Fruit fly (Drosophila melanogaster): ENCODE data around the gene CG9592.

The CG9592 gene

dm6 chr3L:14509981-14510380, 7.6 kb upstream of the CG9592 start:
- no peak for TF ChIP-seq toe (GFP tag; optimal IDR thresholded peaks at IDR 0.05)
- TF ChIP-seq CG12768 (GFP tag; optimal IDR thresholded peaks at IDR 0.05) = peak; percentile 81
- peak; percentile 69 for TF ChIP-seq CG33017 (tag; optimal IDR thresholded peaks at IDR 0.05)
- TF ChIP-seq CG11617 (GFP tag; optimal IDR thresholded peaks at IDR 0.05) = peak; percentile 70
- TF ChIP-seq kay (GFP tag; ENCODE audit: borderline replicate concordance) = peak; percentile 49
- no peak for TF ChIP-seq pad (GFP tag; optimal IDR thresholded peaks at IDR 0.05)
- peak; percentile 39 for TF ChIP-seq ovo (GFP tag; optimal IDR thresholded peaks at IDR 0.05)
- peak; percentile 59 for TF ChIP-seq Hr96 (GFP tag; optimal IDR thresholded peaks at IDR 0.05)
- peak; percentile 96 for TF ChIP-seq cic (GFP tag; optimal IDR thresholded peaks at IDR 0.05)
- peak; percentile 43 for TF ChIP-seq tj (GFP tag; optimal IDR thresholded peaks at IDR 0.05)
- peak; percentile 55 for TF ChIP-seq CG7101 (tag; optimal IDR thresholded peaks at IDR 0.05)
- TF ChIP-seq CG5204 (GFP tag; optimal IDR thresholded peaks at IDR 0.05) = peak; percentile 16
- TF ChIP-seq cnc (optimal IDR thresholded peaks at IDR 0.05) = no peak
- no peak for TF ChIP-seq Clk (GFP tag; optimal IDR thresholded peaks at IDR 0.05)
- peak; percentile 84 for TF ChIP-seq Mnt (GFP tag; optimal IDR thresholded peaks at IDR 0.05)
- peak; percentile 55 for TF ChIP-seq CG7045 (GFP tag; optimal IDR thresholded peaks at IDR 0.05)

dm6 chr3L:14513286-14513685, 4.3 kb upstream of the CG9592 start:
- no peak for TF ChIP-seq Crg-1 (GFP tag; optimal IDR thresholded peaks at IDR 0.05)
- no peak for TF ChIP-seq toe (GFP tag; optimal IDR thresholded peaks at IDR 0.05)
- TF ChIP-seq pad (GFP tag; optimal IDR thresholded peaks at IDR 0.05) = no peak
- no peak for TF ChIP-seq CG12768 (GFP tag; optimal IDR thresholded peaks at IDR 0.05)
- no peak for TF ChIP-seq Hr96 (GFP tag; optimal IDR thresholded peaks at IDR 0.05)
- TF ChIP-seq CG33017 (tag; optimal IDR thresholded peaks at IDR 0.05) = no peak
- no peak for TF ChIP-seq CG11617 (GFP tag; optimal IDR thresholded peaks at IDR 0.05)
- TF ChIP-seq kay (GFP tag; ENCODE audit: borderline replicate concordance) = no peak

dm6 chr3L:14515690-14516089, 1.9 kb upstream of the CG9592 start:
- TF ChIP-seq toe (GFP tag; optimal IDR thresholded peaks at IDR 0.05) (no peak), tj (GFP tag; optimal IDR thresholded peaks at IDR 0.05) (no peak), cic (GFP tag; optimal IDR thresholded peaks at IDR 0.05) (no peak), bab1 (GFP tag; optimal IDR thresholded peaks at IDR 0.05) (no peak), Hr96 (GFP tag; optimal IDR thresholded peaks at IDR 0.05) (no peak), CG33017 (tag; optimal IDR thresholded peaks at IDR 0.05) (no peak), CG1620 (GFP tag; optimal IDR thresholded peaks at IDR 0.05) (no peak), CG12768 (GFP tag; optimal IDR thresholded peaks at IDR 0.05) (no peak)

- no peak for TF ChIP-seq Clk (GFP tag; optimal IDR thresholded peaks at IDR 0.05)
- TF ChIP-seq tj (GFP tag; optimal IDR thresholded peaks at IDR 0.05) = no peak
- TF ChIP-seq pad (GFP tag; optimal IDR thresholded peaks at IDR 0.05) = no peak
- no peak for TF ChIP-seq CG1620 (GFP tag; optimal IDR thresholded peaks at IDR 0.05)
- TF ChIP-seq ovo (GFP tag; optimal IDR thresholded peaks at IDR 0.05) = no peak
- no peak for TF ChIP-seq CG12768 (GFP tag; optimal IDR thresholded peaks at IDR 0.05)
- TF ChIP-seq CG14711 (tag; optimal IDR thresholded peaks at IDR 0.05) = no peak
- no peak for TF ChIP-seq kay (GFP tag; ENCODE audit: borderline replicate concordance)
- TF ChIP-seq Hr96 (GFP tag; optimal IDR thresholded peaks at IDR 0.05) = no peak
- TF ChIP-seq Crg-1 (GFP tag; optimal IDR thresholded peaks at IDR 0.05) = no peak
- no peak for TF ChIP-seq CG11617 (GFP tag; optimal IDR thresholded peaks at IDR 0.05)
- no peak for TF ChIP-seq CG7101 (tag; optimal IDR thresholded peaks at IDR 0.05)
These were observed 4.0 kb downstream of the CG9592 start, which contains the start of gene CG4613 for dm6 chr3L:14521590-14521989. TSS of gene CG4613 (minus strand) at chr3L:14521690.

- TF ChIP-seq bab1 (GFP tag; optimal IDR thresholded peaks at IDR 0.05) (no peak), CG7045 (GFP tag; optimal IDR thresholded peaks at IDR 0.05) (no peak), CG14711 (tag; optimal IDR thresholded peaks at IDR 0.05) (no peak), Mnt (GFP tag; optimal IDR thresholded peaks at IDR 0.05) (no peak), CG33017 (tag; optimal IDR thresholded peaks at IDR 0.05) (no peak), toe (GFP tag; optimal IDR thresholded peaks at IDR 0.05) (no peak), kay (GFP tag; ENCODE audit: borderline replicate concordance) (no peak), CG11617 (GFP tag; optimal IDR thresholded peaks at IDR 0.05) (no peak), Hr96 (GFP tag; optimal IDR thresholded peaks at IDR 0.05) (no peak), CG7101 (tag; optimal IDR thresholded peaks at IDR 0.05) (no peak), cnc (optimal IDR thresholded peaks at IDR 0.05) (no peak), ovo (GFP tag; optimal IDR thresholded peaks at IDR 0.05) (no peak), CG12768 (GFP tag; optimal IDR thresholded peaks at IDR 0.05) (no peak)
These were observed 5.1 kb downstream of the CG9592 start for dm6 chr3L:14522483-14523362.

dm6 chr3L:14531802-14532201, 14.2 kb downstream of the CG9592 start:
- no peak for TF ChIP-seq cic (GFP tag; optimal IDR thresholded peaks at IDR 0.05)
- TF ChIP-seq CG5204 (GFP tag; optimal IDR thresholded peaks at IDR 0.05) = no peak
- no peak for TF ChIP-seq CG7045 (GFP tag; optimal IDR thresholded peaks at IDR 0.05)
- no peak for TF ChIP-seq ovo (GFP tag; optimal IDR thresholded peaks at IDR 0.05)
- TF ChIP-seq CG12768 (GFP tag; optimal IDR thresholded peaks at IDR 0.05) = no peak

dm6 chr3L:14533110-14533509, 15.5 kb downstream of the CG9592 start:
- TF ChIP-seq CG33017 (tag; optimal IDR thresholded peaks at IDR 0.05) (no peak), toe (GFP tag; optimal IDR thresholded peaks at IDR 0.05) (no peak), bab1 (GFP tag; optimal IDR thresholded peaks at IDR 0.05) (no peak), ovo (GFP tag; optimal IDR thresholded peaks at IDR 0.05) (no peak), tj (GFP tag; optimal IDR thresholded peaks at IDR 0.05) (no peak), CG5204 (GFP tag; optimal IDR thresholded peaks at IDR 0.05) (no peak)
